Fruit fly (Drosophila melanogaster) whole organism, embryonic: ENCODE data around the gene CG12081.
A peak's percentile ranks its signal among the peaks of the same experiment; 100 is the strongest.

ENCODE experiments used
- Asciz ChIP-seq: fragments of 200-800 bp; sonication (Bioruptor generic); optimal IDR thresholded peaks from 2 replicates; lab custom pipeline; 2017; ENCODE audit warnings: missing biosample characterization, mild to moderate bottlenecking, missing genetic modification characterization, missing genetic modification reagents
- B-H2 ChIP-seq: fragments of 200-800 bp; sonication (Bioruptor generic); optimal IDR thresholded peaks from 2 replicates; lab custom pipeline; 2018; ENCODE audit warnings: missing biosample characterization, mild to moderate bottlenecking, missing genetic modification characterization
- Blimp-1 ChIP-seq: fragments of 200-800 bp; sonication (Bioruptor generic); optimal IDR thresholded peaks from 3 replicates; lab custom pipeline; 2018; ENCODE audit warnings: missing biosample characterization, missing genetic modification characterization, mild to moderate bottlenecking, moderate library complexity, missing genetic modification reagents
- CG10462 ChIP-seq: fragments of 200-800 bp; sonication (Bioruptor generic); optimal IDR thresholded peaks from 2 replicates; lab custom pipeline; 2016; ENCODE audit warnings: missing biosample characterization, missing genetic modification characterization
- CG11504 ChIP-seq: fragments of 200-800 bp; sonication (Bioruptor generic); optimal IDR thresholded peaks from 3 replicates; lab custom pipeline; 2019; ENCODE audit warnings: missing biosample characterization, mild to moderate bottlenecking, missing genetic modification characterization, moderate library complexity
- CG11695 ChIP-seq: fragments of 200-800 bp; sonication (Bioruptor generic); IDR thresholded peaks from 3 replicates; pipeline ENCODE4 v1.3.6; 2022; ENCODE audit warnings: missing biosample characterization, missing genetic modification characterization
- CG12104 ChIP-seq: fragments of 200-800 bp; sonication (Bioruptor generic); optimal IDR thresholded peaks from 3 replicates; lab custom pipeline; 2016; ENCODE audit warnings: missing biosample characterization, missing genetic modification characterization
- CG1233 ChIP-seq: fragments of 200-800 bp; sonication (Bioruptor generic); optimal IDR thresholded peaks from 4 replicates; lab custom pipeline; 2018; ENCODE audit warnings: missing biosample characterization, mild to moderate bottlenecking, missing genetic modification characterization
- CG13296 ChIP-seq: fragments of 200-800 bp; sonication (Bioruptor generic); optimal IDR thresholded peaks from 3 replicates; lab custom pipeline; 2018; ENCODE audit warnings: missing biosample characterization, mild to moderate bottlenecking, missing genetic modification characterization
- CG14667 ChIP-seq: fragments of 200-800 bp; sonication (Bioruptor generic); IDR thresholded peaks from 2 replicates; pipeline ENCODE4 v1.3.6; 2022; ENCODE audit warnings: missing biosample characterization, missing genetic modification characterization
- CG14710 ChIP-seq: fragments of 200-800 bp; sonication (Bioruptor generic); optimal IDR thresholded peaks from 3 replicates; lab custom pipeline; 2019; ENCODE audit warnings: missing biosample characterization, mild to moderate bottlenecking, missing genetic modification characterization, moderate library complexity
- CG1603 ChIP-seq: fragments of 200-800 bp; sonication (Bioruptor generic); optimal IDR thresholded peaks from 2 replicates; lab custom pipeline; 2019; ENCODE audit warnings: missing biosample characterization, mild to moderate bottlenecking, missing genetic modification characterization, moderate library complexity
- CG18476 ChIP-seq: fragments of 200-800 bp; sonication (Bioruptor generic); optimal IDR thresholded peaks from 2 replicates; lab custom pipeline; 2016; ENCODE audit warnings: missing biosample characterization, mild to moderate bottlenecking, missing genetic modification characterization
- CG18619 ChIP-seq: fragments of 200-800 bp; sonication (Bioruptor generic); optimal IDR thresholded peaks from 3 replicates; lab custom pipeline; 2017; ENCODE audit warnings: missing biosample characterization, mild to moderate bottlenecking, missing genetic modification characterization
- CG2116 ChIP-seq: fragments of 200-800 bp; sonication (Bioruptor generic); optimal IDR thresholded peaks from 3 replicates; lab custom pipeline; 2018; ENCODE audit warnings: missing biosample characterization, mild to moderate bottlenecking, missing genetic modification characterization
- CG2875 ChIP-seq: fragments of 200-800 bp; sonication (Bioruptor generic); optimal IDR thresholded peaks from 2 replicates; lab custom pipeline; 2017; ENCODE audit warnings: missing biosample characterization, mild to moderate bottlenecking, missing genetic modification characterization, missing genetic modification reagents
- CG34376 ChIP-seq: fragments of 200-800 bp; sonication (Bioruptor generic); optimal IDR thresholded peaks from 2 replicates; lab custom pipeline; 2018; ENCODE audit warnings: missing biosample characterization, mild to moderate bottlenecking, missing genetic modification characterization
- CG3847 ChIP-seq: fragments of 200-800 bp; sonication (Bioruptor generic); IDR thresholded peaks from 2 replicates; pipeline ENCODE4 v1.3.6; 2022; ENCODE audit warnings: missing biosample characterization, missing genetic modification characterization
- CG4328 ChIP-seq: fragments of 200-800 bp; sonication (Bioruptor generic); optimal IDR thresholded peaks from 3 replicates; lab custom pipeline; 2017; ENCODE audit warnings: missing biosample characterization, missing genetic modification reagents, missing genetic modification characterization
- CG6654 ChIP-seq: fragments of 200-800 bp; sonication (Bioruptor generic); optimal IDR thresholded peaks from 2 replicates; lab custom pipeline; 2017; ENCODE audit warnings: missing biosample characterization, mild to moderate bottlenecking, missing genetic modification characterization
- CG9609 ChIP-seq: fragments of 200-800 bp; sonication (Bioruptor generic); optimal IDR thresholded peaks from 3 replicates; lab custom pipeline; 2016; ENCODE audit warnings: missing biosample characterization, missing genetic modification characterization
- CG9932 ChIP-seq: fragments of 200-800 bp; sonication (Bioruptor generic); IDR thresholded peaks from 2 replicates; pipeline ENCODE4 v1.3.6; 2022; ENCODE audit warnings: missing biosample characterization, missing genetic modification characterization
- Dbx ChIP-seq: fragments of 200-800 bp; sonication (Bioruptor generic); IDR thresholded peaks from 3 replicates; pipeline ENCODE4 v1.3.6; 2022; ENCODE audit warnings: missing biosample characterization, missing genetic modification characterization
- Deaf1 ChIP-seq: fragments of 200-800 bp; optimal IDR thresholded peaks from 3 replicates; lab custom pipeline; 2019; ENCODE audit warnings: missing biosample characterization, mild to moderate bottlenecking, missing genetic modification characterization, moderate library complexity
- Dfd ChIP-seq, 2 experiments: fragments of >200 bp; optimal IDR thresholded peaks; 2 replicates each; lab custom pipeline; 2017; ENCODE audit warnings: missing biosample characterization in 2 of 2, missing genetic modification characterization in 2 of 2
- Elba2 ChIP-seq: fragments of 200-800 bp; sonication (Bioruptor generic); optimal IDR thresholded peaks from 3 replicates; lab custom pipeline; 2016; ENCODE audit warnings: missing biosample characterization, missing genetic modification characterization
- GATAe ChIP-seq: fragments of 200-800 bp; sonication (Bioruptor generic); conservative IDR thresholded peaks from 2 replicates; pipeline ENCODE4 v1.3.6; 2022; ENCODE audit warnings: missing biosample characterization, missing genetic modification characterization
- Hey ChIP-seq: fragments of 200-800 bp; sonication (Bioruptor generic); optimal IDR thresholded peaks from 3 replicates; lab custom pipeline; 2018; ENCODE audit warnings: missing biosample characterization, mild to moderate bottlenecking, missing genetic modification characterization
- Hmr ChIP-seq: fragments of 200-800 bp; sonication (Bioruptor generic); optimal IDR thresholded peaks from 3 replicates; lab custom pipeline; 2017; ENCODE audit warnings: mild to moderate bottlenecking, missing biosample characterization, missing genetic modification reagents, missing genetic modification characterization
- Pdp1 ChIP-seq, 2 experiments: fragments of 200-800 bp; sonication (Bioruptor generic); optimal IDR thresholded peaks; 3 replicates each; lab custom pipeline; 2016; ENCODE audit warnings: missing biosample characterization in 2 of 2, missing genetic modification characterization in 2 of 2, mild to moderate bottlenecking in 1 of 2, moderate library complexity in 1 of 2
- TFAM ChIP-seq: fragments of 200-800 bp; sonication (Bioruptor generic); optimal IDR thresholded peaks from 2 replicates; lab custom pipeline; 2017; ENCODE audit warnings: missing biosample characterization, missing genetic modification characterization, inconsistent platforms
- corto ChIP-seq: fragments of 200-800 bp; sonication (Bioruptor generic); optimal IDR thresholded peaks from 2 replicates; lab custom pipeline; 2016; ENCODE audit warnings: missing biosample characterization, mild to moderate bottlenecking, missing genetic modification characterization, moderate library complexity
- da ChIP-seq: fragments of 200-800 bp; sonication (Bioruptor generic); optimal IDR thresholded peaks from 2 replicates; lab custom pipeline; 2016; ENCODE audit warnings: missing biosample characterization, missing genetic modification characterization
- dan ChIP-seq: fragments of 200-800 bp; sonication (Bioruptor generic); IDR thresholded peaks from 2 replicates; pipeline ENCODE4 v1.3.6; 2022; ENCODE audit warnings: missing biosample characterization, missing genetic modification characterization
- gcm2 ChIP-seq: fragments of 200-800 bp; sonication (Bioruptor generic); optimal IDR thresholded peaks from 2 replicates; lab custom pipeline; 2016; ENCODE audit warnings: missing biosample characterization, missing genetic modification characterization
- gem ChIP-seq: fragments of 200-800 bp; sonication (Bioruptor generic); optimal IDR thresholded peaks from 2 replicates; lab custom pipeline; 2019; ENCODE audit warnings: missing biosample characterization, mild to moderate bottlenecking, missing genetic modification characterization, moderate library complexity
- grau ChIP-seq: fragments of 200-800 bp; optimal IDR thresholded peaks from 3 replicates; lab custom pipeline; 2019; ENCODE audit warnings: missing biosample characterization, mild to moderate bottlenecking, missing genetic modification characterization, moderate library complexity
- lab ChIP-seq: fragments of 200-800 bp; sonication (Bioruptor generic); optimal IDR thresholded peaks from 3 replicates; lab custom pipeline; 2017; ENCODE audit warnings: missing biosample characterization, missing genetic modification characterization, mild to moderate bottlenecking, moderate library complexity, missing genetic modification reagents
- pnt ChIP-seq: fragments of 200-800 bp; sonication (Bioruptor generic); optimal IDR thresholded peaks from 3 replicates; lab custom pipeline; 2016; ENCODE audit warnings: missing biosample characterization, missing genetic modification characterization
- row ChIP-seq: fragments of 200-800 bp; sonication (Bioruptor generic); IDR thresholded peaks from 3 replicates; pipeline ENCODE4 v1.3.6; 2022; ENCODE audit warnings: missing biosample characterization, missing genetic modification characterization
- salm ChIP-seq: fragments of 200-800 bp; sonication (Bioruptor generic); optimal IDR thresholded peaks from 2 replicates; lab custom pipeline; 2018; ENCODE audit warnings: missing biosample characterization, mild to moderate bottlenecking, missing genetic modification characterization
- scrt ChIP-seq: fragments of 200-800 bp; sonication (Bioruptor generic); optimal IDR thresholded peaks from 2 replicates; lab custom pipeline; 2018; ENCODE audit warnings: missing biosample characterization, mild to moderate bottlenecking, missing genetic modification characterization, moderate library complexity
- seq ChIP-seq: fragments of 200-800 bp; sonication (Bioruptor generic); IDR thresholded peaks from 2 replicates; pipeline ENCODE4 v1.3.6; 2022; ENCODE audit warnings: missing biosample characterization, missing genetic modification characterization
- sim ChIP-seq: fragments of 200-800 bp; sonication (Bioruptor generic); IDR thresholded peaks from 2 replicates; pipeline ENCODE4 v1.3.6; 2022; ENCODE audit warnings: missing biosample characterization, missing genetic modification characterization
- so ChIP-seq: fragments of 200-800 bp; sonication (Bioruptor generic); IDR thresholded peaks from 3 replicates; pipeline ENCODE4 v1.3.6; 2022; ENCODE audit warnings: missing biosample characterization, missing genetic modification characterization
- tio ChIP-seq: fragments of 200-800 bp; sonication (Bioruptor generic); optimal IDR thresholded peaks from 2 replicates; lab custom pipeline; 2017; ENCODE audit warnings: missing biosample characterization, missing genetic modification characterization, inconsistent platforms
- twi ChIP-seq: fragments of 200-800 bp; optimal IDR thresholded peaks from 2 replicates; lab custom pipeline; 2019; ENCODE audit warnings: missing biosample characterization, mild to moderate bottlenecking, missing genetic modification characterization, moderate library complexity
- tx ChIP-seq: fragments of 200-800 bp; sonication (Bioruptor generic); optimal IDR thresholded peaks from 2 replicates; lab custom pipeline; 2016; ENCODE audit warnings: missing biosample characterization, missing genetic modification characterization
- usp ChIP-seq: fragments of >200 bp; optimal IDR thresholded peaks from 2 replicates; lab custom pipeline; 2017; ENCODE audit warnings: missing biosample characterization, missing genetic modification characterization

CG12081 gene

dm6 chrX:8573744-8574484, 14.7 kb upstream of the CG12081 start, which contains the start of gene CG12065 (continued):
- TF ChIP-seq CG9932 (GFP tag; lab: Robert Waterston, UW): no peak
- TF ChIP-seq CG34376: peak; percentile 68
- TF ChIP-seq corto (GFP tag; lab: Kevin White, UChicago): peak; percentile 12
- peak; percentile 33 for TF ChIP-seq B-H2
- TF ChIP-seq Dfd (GFP tag; optimal IDR thresholded peaks at IDR 0.05; lab: Kevin White, UChicago): no peak
- no peak for TF ChIP-seq Elba2 (GFP tag; lab: Kevin White, UChicago)
- TF ChIP-seq CG18619 (GFP tag; lab: Kevin White, UChicago): no peak
- TF ChIP-seq CG6654 (GFP tag; lab: Kevin White, UChicago): no peak
- TF ChIP-seq pnt (GFP tag; lab: Kevin White, UChicago): no peak
- TF ChIP-seq CG3847 (GFP tag; lab: Robert Waterston, UW): peak; percentile 60
- TF ChIP-seq Hey (tag; lab: Kevin White, UChicago): no peak
- peak; percentile 17 for TF ChIP-seq CG2116 (GFP tag; lab: Kevin White, UChicago)
- no peak for TF ChIP-seq tio
- peak; percentile 70 for TF ChIP-seq CG4328 (GFP tag; lab: Kevin White, UChicago)
- peak; percentile 84 for TF ChIP-seq CG11504
- TF ChIP-seq CG1233 (GFP tag; lab: Kevin White, UChicago): peak; percentile 39
- peak; percentile 59 for TF ChIP-seq CG13296
- TF ChIP-seq gem: peak; percentile 62
- peak; percentile 29; the same call in 1 of the 3 replicates for TF ChIP-seq so (GFP tag; lab: Robert Waterston, UW)
- TF ChIP-seq Dbx (GFP tag; lab: Robert Waterston, UW): peak; percentile 10; the same call in 1 of the 3 replicates
- no peak for TF ChIP-seq usp (GFP tag; lab: Kevin White, UChicago)
- TF ChIP-seq tx (GFP tag; lab: Kevin White, UChicago): no peak
- no peak for TF ChIP-seq da (GFP tag; lab: Kevin White, UChicago)
- TF ChIP-seq gcm2 (GFP tag; lab: Kevin White, UChicago): no peak
- peak; percentile 26 for TF ChIP-seq CG1603 (tag; lab: Kevin White, UChicago)
- no peak for TF ChIP-seq row
- peak in 1 of 2 experiments; percentile 26 for TF ChIP-seq Pdp1 (GFP tag; optimal IDR thresholded peaks at IDR 0.05; lab: Kevin White, UChicago)
- no peak for TF ChIP-seq CG14667 (GFP tag; lab: Robert Waterston, UW)
- no peak for TF ChIP-seq Deaf1 (tag; lab: Kevin White, UChicago)
- TF ChIP-seq CG2875 (GFP tag; lab: Kevin White, UChicago): peak; percentile 53
- peak; percentile 86 for TF ChIP-seq Asciz
- TF ChIP-seq seq: peak; percentile 15; the same call in 1 of the 2 replicates
- peak; percentile 70 for TF ChIP-seq CG14710 (tag; lab: Kevin White, UChicago)
- no peak for TF ChIP-seq GATAe (GFP tag; lab: Robert Waterston, UW)
- no peak for TF ChIP-seq CG9609 (GFP tag; lab: Kevin White, UChicago)
- no peak for TF ChIP-seq CG10462 (GFP tag; lab: Kevin White, UChicago)
- no peak for TF ChIP-seq sim
- TF ChIP-seq scrt: peak; percentile 57
- peak; percentile 42 for TF ChIP-seq CG12104 (GFP tag; lab: Kevin White, UChicago)
- TF ChIP-seq dan (GFP tag; lab: Robert Waterston, UW): no peak
- no peak for TF ChIP-seq TFAM (GFP tag; lab: Kevin White, UChicago)
- peak; percentile 64 for TF ChIP-seq Hmr (GFP tag; lab: Kevin White, UChicago)
- peak; percentile 41 for TF ChIP-seq twi (tag; lab: Kevin White, UChicago)
- peak; percentile 45 for TF ChIP-seq lab (GFP tag; lab: Kevin White, UChicago)
- no peak; the same call in 2 of the 3 replicates for TF ChIP-seq CG11695
- peak; percentile 68 for TF ChIP-seq salm (tag; lab: Kevin White, UChicago)
- no peak for TF ChIP-seq CG18476 (GFP tag; lab: Kevin White, UChicago)
- TF ChIP-seq grau (tag; lab: Kevin White, UChicago): peak; percentile 49
- peak; percentile 79 for TF ChIP-seq Blimp-1
